Worm (Caenorhabditis elegans): ENCODE data around the gene C35D6.3.

ce11 chrIV:16370592-16370991, 24.0 kb downstream of the C35D6.3 start:
- TF ChIP-seq nhr-28 (tag; optimal IDR thresholded peaks at IDR 0.05) = no peak
- TF ChIP-seq nhr-237 (tag; optimal IDR thresholded peaks at IDR 0.05) = no peak
- no peak for TF ChIP-seq snpc-4 (tag; optimal IDR thresholded peaks at IDR 0.05)
- no peak for TF ChIP-seq unc-62 (GFP tag; optimal IDR thresholded peaks at IDR 0.05)
- no peak for TF ChIP-seq flh-1 (GFP tag; optimal IDR thresholded peaks at IDR 0.05)

Measured in whole organism, mixed stage, embryonic.